Fruit fly (Drosophila melanogaster) whole organism, pupa: ENCODE results near the gene CG18586.

ENCODE experiments used
- CG12605 ChIP-seq: fragments of 200-800 bp; sonication (Bioruptor generic); IDR thresholded peaks from 2 replicates; pipeline ENCODE4 v1.3.6; 2022; ENCODE audit warnings: missing biosample characterization, missing genetic modification characterization
- CG13204 ChIP-seq: fragments of 200-800 bp; sonication (Bioruptor generic); optimal IDR thresholded peaks from 2 replicates; lab custom pipeline; 2018; ENCODE audit warnings: missing biosample characterization, mild to moderate bottlenecking, missing genetic modification characterization, moderate library complexity
- CG14655 ChIP-seq: fragments of 200-800 bp; sonication (Bioruptor generic); optimal IDR thresholded peaks from 3 replicates; lab custom pipeline; 2017; ENCODE audit warnings: mild to moderate bottlenecking, missing biosample characterization, missing genetic modification reagents, missing genetic modification characterization
- CG32121 ChIP-seq: fragments of 200-800 bp; sonication (Bioruptor generic); IDR thresholded peaks from 2 replicates; pipeline ENCODE4 v1.3.6; 2022; ENCODE audit warnings: missing biosample characterization, missing genetic modification characterization
- CG34367 ChIP-seq: fragments of 200-800 bp; sonication (Bioruptor generic); optimal IDR thresholded peaks from 2 replicates; lab custom pipeline; 2018; ENCODE audit warnings: missing biosample characterization, mild to moderate bottlenecking, missing genetic modification characterization
- CG4496 ChIP-seq: fragments of 200-800 bp; sonication (Bioruptor generic); IDR thresholded peaks from 3 replicates; pipeline ENCODE4 v1.3.6; 2022; ENCODE audit warnings: missing biosample characterization, missing genetic modification characterization
- CG8159 ChIP-seq: fragments of 200-800 bp; sonication (Bioruptor generic); optimal IDR thresholded peaks from 3 replicates; lab custom pipeline; 2018; ENCODE audit warnings: missing biosample characterization, mild to moderate bottlenecking, missing genetic modification characterization, moderate library complexity
- EcR ChIP-seq: fragments of 200-800 bp; sonication (Bioruptor generic); optimal IDR thresholded peaks from 3 replicates; lab custom pipeline; 2019; ENCODE audit warnings: missing biosample characterization, missing genetic modification characterization, mild to moderate bottlenecking, moderate library complexity, missing genetic modification reagents
- Ets98B ChIP-seq: fragments of 200-800 bp; sonication (Bioruptor generic); IDR thresholded peaks from 2 replicates; pipeline ENCODE4 v1.3.6; 2022; ENCODE audit warnings: missing biosample characterization, missing genetic modification characterization
- fd96Ca ChIP-seq: fragments of 200-800 bp; sonication (Bioruptor generic); IDR thresholded peaks from 3 replicates; pipeline ENCODE4 v1.3.6; 2022; ENCODE audit warnings: missing biosample characterization, missing genetic modification characterization
- gl ChIP-seq: fragments of 200-800 bp; sonication (Bioruptor generic); optimal IDR thresholded peaks from 2 replicates; lab custom pipeline; 2018; ENCODE audit warnings: missing biosample characterization, mild to moderate bottlenecking, missing genetic modification characterization
- rn ChIP-seq: fragments of 200-800 bp; sonication (Bioruptor generic); IDR thresholded peaks from 2 replicates; pipeline ENCODE4 v1.3.6; 2022; ENCODE audit warnings: missing biosample characterization, missing genetic modification characterization

The CG18586 gene

dm6 chr3L:5922005-5922685 lies 49.0 kb downstream of the CG18586 start, which contains the start of gene CG32407:
Gene CG32407, plus strand, starts transcription at chr3L:5922055.
- TF ChIP-seq CG12605, result no peak
- TF ChIP-seq CG34367 (tag; lab: Kevin White, UChicago), result peak; percentile 21
- peak; percentile 76 for TF ChIP-seq CG13204 (GFP tag; lab: Kevin White, UChicago)
- peak; percentile 41; the same call in 1 of the 2 replicates for TF ChIP-seq Ets98B (GFP tag; lab: Robert Waterston, UW)
- no peak for TF ChIP-seq gl (tag; lab: Kevin White, UChicago)
- no peak for TF ChIP-seq rn (GFP tag; lab: Robert Waterston, UW)
- TF ChIP-seq CG32121 (GFP tag; lab: Robert Waterston, UW), result 0 out of 2 replicates have a peak, but pooled peaks have one; percentile 11
- 0 out of 3 replicates have a peak, but pooled peaks have one; percentile 42 for TF ChIP-seq fd96Ca (GFP tag; lab: Robert Waterston, UW)
- no peak for TF ChIP-seq CG14655 (GFP tag; lab: Kevin White, UChicago)
- peak; percentile 56; the same call in 1 of the 3 replicates for TF ChIP-seq CG4496
- no peak for TF ChIP-seq CG8159 (tag; lab: Kevin White, UChicago)

dm6 chr3L:5923646-5924122 lies 50.6 kb downstream of the CG18586 start, which contains the start of gene CG33523:
Gene CG33523, plus strand, starts transcription at chr3L:5923862.
- 0 out of 2 replicates have a peak, but pooled peaks have one; percentile 19 for TF ChIP-seq CG32121 (GFP tag; lab: Robert Waterston, UW)
- no peak for TF ChIP-seq EcR (GFP tag; lab: Kevin White, UChicago)
